Worm (Caenorhabditis elegans) whole organism, young adult: ENCODE data around the gene F53F4.4.

Source experiments
- B0019.2 ChIP-seq: fragments of 200-800 bp; sonication (Bioruptor generic); conservative IDR thresholded peaks from 2 replicates; pipeline ENCODE4 v1.3.6; 2022; ENCODE audit warnings: missing genetic modification reagents, missing genetic modification characterization, missing compliant biosample characterization
- B0336.3 ChIP-seq: fragments of 200-800 bp; sonication (Bioruptor generic); IDR thresholded peaks from 2 replicates; pipeline ENCODE4 v1.3.6; 2022; ENCODE audit warnings: missing genetic modification characterization, missing compliant biosample characterization
- C17E4.6 ChIP-seq: fragments of 200-800 bp; sonication (Bioruptor generic); IDR thresholded peaks from 2 replicates; pipeline ENCODE4 v1.3.6; 2022; ENCODE audit warnings: missing genetic modification reagents, missing genetic modification characterization, missing compliant biosample characterization
- D2030.7 ChIP-seq: fragments of 200-800 bp; sonication (Bioruptor generic); IDR thresholded peaks from 2 replicates; pipeline ENCODE4 v1.3.6; 2022; ENCODE audit warnings: missing genetic modification reagents, missing genetic modification characterization, missing compliant biosample characterization
- F10E7.11 ChIP-seq: sonication (generic microtip); optimal IDR thresholded peaks from 2 replicates; lab custom pipeline; 2017; ENCODE audit warnings: mild to moderate bottlenecking, missing genetic modification characterization, moderate library complexity, missing compliant biosample characterization
- F22D6.2 ChIP-seq: sonication (generic microtip); optimal IDR thresholded peaks from 2 replicates; lab custom pipeline; 2016; ENCODE audit warnings: mild to moderate bottlenecking, missing genetic modification characterization, missing compliant biosample characterization
- F23B12.7 ChIP-seq: sonication (generic microtip); optimal IDR thresholded peaks from 2 replicates; lab custom pipeline; 2017; ENCODE audit warnings: missing genetic modification characterization, mild to moderate bottlenecking, missing compliant biosample characterization, antibody characterized with exemption, moderate library complexity; ENCODE audit not compliant: insufficient read depth
- F33H1.4 ChIP-seq: fragments of 200-800 bp; sonication (Bioruptor generic); IDR thresholded peaks from 2 replicates; pipeline ENCODE4 v1.3.6; 2022; ENCODE audit warnings: missing genetic modification reagents, missing genetic modification characterization, missing compliant biosample characterization
- F39B2.1 ChIP-seq: fragments of 200-800 bp; sonication (Bioruptor generic); IDR thresholded peaks from 2 replicates; pipeline ENCODE4 v1.3.6; 2022; ENCODE audit warnings: missing genetic modification reagents, missing genetic modification characterization, missing compliant biosample characterization
- F52B5.7 ChIP-seq: sonication (generic microtip); optimal IDR thresholded peaks from 2 replicates; lab custom pipeline; 2016; ENCODE audit warnings: mild to moderate bottlenecking, missing genetic modification characterization, missing compliant biosample characterization
- F55B11.4 ChIP-seq: sonication (generic microtip); optimal IDR thresholded peaks from 2 replicates; lab custom pipeline; 2016; ENCODE audit warnings: missing compliant biosample characterization, missing genetic modification characterization, borderline replicate concordance; ENCODE audit not compliant: insufficient read depth
- K11D2.4 ChIP-seq: fragments of 200-800 bp; sonication (Bioruptor generic); IDR thresholded peaks from 2 replicates; pipeline ENCODE4 v1.3.6; 2022; ENCODE audit warnings: missing genetic modification reagents, missing genetic modification characterization, missing compliant biosample characterization
- aptf-2 ChIP-seq: fragments of 200-800 bp; sonication (Bioruptor generic); conservative IDR thresholded peaks from 2 replicates; pipeline ENCODE4 v1.3.6; 2022; ENCODE audit warnings: missing genetic modification reagents, missing genetic modification characterization, missing compliant biosample characterization
- aptf-3 ChIP-seq: fragments of 200-800 bp; sonication (Bioruptor generic); IDR thresholded peaks from 2 replicates; pipeline ENCODE4 v1.3.6; 2022; ENCODE audit warnings: missing genetic modification characterization, missing compliant biosample characterization
- atf-7 ChIP-seq: sonication (generic microtip); optimal IDR thresholded peaks from 2 replicates; lab custom pipeline; 2017; ENCODE audit warnings: mild to moderate bottlenecking, missing genetic modification characterization, missing compliant biosample characterization
- attf-3 ChIP-seq: fragments of 200-800 bp; sonication (Bioruptor generic); conservative IDR thresholded peaks from 2 replicates; pipeline ENCODE4 v1.3.6; 2022; ENCODE audit warnings: missing genetic modification reagents, missing genetic modification characterization, missing compliant biosample characterization
- bed-2 ChIP-seq: fragments of 200-800 bp; sonication (Bioruptor generic); IDR thresholded peaks from 2 replicates; pipeline ENCODE4 v1.3.6; 2022; ENCODE audit warnings: missing genetic modification reagents, missing genetic modification characterization, missing compliant biosample characterization
- cebp-2 ChIP-seq: fragments of 200-800 bp; sonication (Bioruptor generic); IDR thresholded peaks from 2 replicates; pipeline ENCODE4 v1.3.6; 2022; ENCODE audit warnings: missing genetic modification characterization, missing compliant biosample characterization
- ceh-58 ChIP-seq: fragments of 200-800 bp; sonication (Bioruptor generic); IDR thresholded peaks from 2 replicates; pipeline ENCODE4 v1.3.6; 2022; ENCODE audit warnings: missing genetic modification characterization, missing compliant biosample characterization
- ceh-91 ChIP-seq: fragments of 200-800 bp; sonication (Bioruptor generic); IDR thresholded peaks from 2 replicates; pipeline ENCODE4 v1.3.6; 2022; ENCODE audit warnings: missing genetic modification reagents, missing genetic modification characterization, missing compliant biosample characterization
- die-1 ChIP-seq: sonication (generic microtip); optimal IDR thresholded peaks from 2 replicates; lab custom pipeline; 2016; ENCODE audit warnings: missing genotype, mild to moderate bottlenecking, missing genetic modification characterization, missing compliant biosample characterization
- egrh-3 ChIP-seq: fragments of 200-800 bp; sonication (Bioruptor generic); IDR thresholded peaks from 2 replicates; pipeline ENCODE4 v1.3.6; 2022; ENCODE audit warnings: missing genetic modification reagents, missing genetic modification characterization, missing compliant biosample characterization
- fkh-3 ChIP-seq: sonication (generic microtip); optimal IDR thresholded peaks from 2 replicates; lab custom pipeline; 2016; ENCODE audit warnings: mild to moderate bottlenecking, missing genetic modification characterization, missing compliant biosample characterization
- him-1 ChIP-seq: sonication (generic microtip); optimal IDR thresholded peaks from 2 replicates; lab custom pipeline; 2016; ENCODE audit warnings: missing genotype, missing genetic modification reagents, missing genetic modification characterization, missing compliant biosample characterization
- lin-35 ChIP-seq, 3 experiments: fragments of 150-350 bp in 2 of 3; sonication (generic microtip) in 1 of 3; optimal IDR thresholded peaks; 2 replicates each; lab custom pipeline; 2014 to 2018; ENCODE audit warnings: missing biosample characterization in 3 of 3, missing genetic modification characterization in 3 of 3, missing genetic modification reagents in 3 of 3
- lin-40 ChIP-seq: sonication (generic microtip); optimal IDR thresholded peaks from 2 replicates; lab custom pipeline; 2016; ENCODE audit warnings: missing genetic modification characterization, mild to moderate bottlenecking, missing compliant biosample characterization, missing genotype, missing genetic modification reagents
- lsl-1 ChIP-seq: fragments of 200-800 bp; sonication (Bioruptor generic); optimal IDR thresholded peaks from 2 replicates; lab custom pipeline; 2018; ENCODE audit warnings: mild to moderate bottlenecking, missing genetic modification characterization, moderate library complexity, missing compliant biosample characterization
- lsy-27 ChIP-seq: sonication (generic microtip); optimal IDR thresholded peaks from 2 replicates; lab custom pipeline; 2017; ENCODE audit warnings: missing genetic modification characterization, mild to moderate bottlenecking, missing compliant biosample characterization, antibody characterized with exemption, missing genotype, borderline replicate concordance; ENCODE audit not compliant: insufficient read depth
- madf-6 ChIP-seq: fragments of 200-800 bp; sonication (Bioruptor generic); IDR thresholded peaks from 2 replicates; pipeline ENCODE4 v1.3.6; 2022; ENCODE audit warnings: missing genetic modification reagents, missing genetic modification characterization, missing compliant biosample characterization
- madf-8 ChIP-seq: fragments of 200-800 bp; sonication (Bioruptor generic); conservative IDR thresholded peaks from 2 replicates; pipeline ENCODE4 v1.3.6; 2022; ENCODE audit warnings: missing genetic modification reagents, missing genetic modification characterization, missing compliant biosample characterization
- mxl-1 ChIP-seq: sonication (generic microtip); optimal IDR thresholded peaks from 2 replicates; lab custom pipeline; 2016; ENCODE audit warnings: missing genetic modification characterization, missing compliant biosample characterization
- nfya-1 ChIP-seq: sonication (generic microtip); optimal IDR thresholded peaks from 2 replicates; lab custom pipeline; 2017; ENCODE audit warnings: antibody characterized with exemption, missing compliant biosample characterization, missing genetic modification characterization, borderline replicate concordance; ENCODE audit not compliant: insufficient read depth
- nhr-120 ChIP-seq: fragments of 200-800 bp; sonication (Bioruptor generic); IDR thresholded peaks from 2 replicates; pipeline ENCODE4 v1.3.6; 2022; ENCODE audit warnings: missing genetic modification characterization, missing compliant biosample characterization
- nhr-90 ChIP-seq: sonication (generic microtip); optimal IDR thresholded peaks from 2 replicates; lab custom pipeline; 2016; ENCODE audit warnings: missing genotype, mild to moderate bottlenecking, missing genetic modification characterization, missing compliant biosample characterization
- pha-4 ChIP-seq: fragments of 150-350 bp; sonication (generic microtip); optimal IDR thresholded peaks from 2 replicates; lab custom pipeline; 2014; ENCODE audit warnings: missing biosample characterization, missing genetic modification reagents, missing genetic modification characterization
- rcor-1 ChIP-seq: fragments of 200-800 bp; sonication (Bioruptor generic); IDR thresholded peaks from 2 replicates; pipeline ENCODE4 v1.3.6; 2022; ENCODE audit warnings: missing genetic modification reagents, missing genetic modification characterization, missing compliant biosample characterization
- snpc-1.3 ChIP-seq: sonication (generic microtip); optimal IDR thresholded peaks from 2 replicates; lab custom pipeline; 2017; ENCODE audit warnings: missing genetic modification characterization, mild to moderate bottlenecking, missing compliant biosample characterization, antibody characterized with exemption, moderate library complexity, missing genotype, missing genetic modification reagents; ENCODE audit not compliant: insufficient read depth
- sptf-2 ChIP-seq: fragments of 200-800 bp; sonication (Bioruptor generic); optimal IDR thresholded peaks from 2 replicates; lab custom pipeline; 2018; ENCODE audit warnings: mild to moderate bottlenecking, missing genetic modification characterization, missing compliant biosample characterization
- zfh-2 ChIP-seq: fragments of 200-800 bp; sonication (Bioruptor generic); conservative IDR thresholded peaks from 2 replicates; pipeline ENCODE4 v1.3.6; 2022; ENCODE audit warnings: missing genetic modification reagents, missing genetic modification characterization, missing compliant biosample characterization
- ztf-22 ChIP-seq: fragments of 200-800 bp; sonication (Bioruptor generic); optimal IDR thresholded peaks from 2 replicates; lab custom pipeline; 2018; ENCODE audit warnings: mild to moderate bottlenecking, missing genetic modification characterization, moderate library complexity, missing compliant biosample characterization
- ztf-6 ChIP-seq: fragments of 200-800 bp; sonication (Bioruptor generic); IDR thresholded peaks from 2 replicates; pipeline ENCODE4 v1.3.6; 2022; ENCODE audit warnings: missing genetic modification reagents, missing genetic modification characterization, missing compliant biosample characterization

Gene F53F4.4

DNA sequence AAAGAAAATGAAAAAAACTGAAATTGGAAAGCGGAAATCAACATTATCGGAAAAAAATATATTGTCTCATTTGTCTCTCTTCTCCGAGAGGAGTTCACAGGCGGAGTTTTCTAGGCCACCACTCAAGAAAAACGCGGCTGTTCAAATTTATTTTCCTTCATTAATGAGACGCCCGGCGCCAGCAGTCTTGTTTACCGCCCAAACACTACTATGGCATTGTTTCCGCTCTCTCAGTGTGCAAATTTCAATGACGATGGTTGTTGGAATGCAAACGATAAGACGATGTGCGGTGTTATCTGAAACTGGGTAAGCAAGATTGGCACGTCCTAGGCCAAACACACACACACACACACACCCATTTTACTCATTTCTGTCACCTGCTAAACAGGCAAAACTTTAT lies 36.4 kb upstream of the F53F4.4 start, which contains the start of gene cav-2 (continued):
- TF ChIP-seq attf-3 (peak; percentile 58), bed-2 (GFP tag; lab: Robert Waterston, UW) (no peak), F10E7.11 (tag; lab: Kevin White, UChicago) (no peak), fkh-3 (no peak), snpc-1.3 (tag; lab: Kevin White, UChicago) (no peak), K11D2.4 (GFP tag; lab: Robert Waterston, UW) (no peak), rcor-1 (GFP tag; lab: Robert Waterston, UW) (peak; percentile 71), mxl-1 (tag; lab: Kevin White, UChicago) (no peak), lsy-27 (no peak), nhr-120 (0 out of 2 replicates have a peak, but pooled peaks have one; percentile 53), D2030.7 (GFP tag; lab: Robert Waterston, UW) (peak; percentile 41), F33H1.4 (GFP tag; lab: Robert Waterston, UW) (peak; percentile 44), atf-7 (tag; lab: Kevin White, UChicago) (peak; percentile 74), ceh-58 (GFP tag; lab: Robert Waterston, UW) (no peak)

DNA sequence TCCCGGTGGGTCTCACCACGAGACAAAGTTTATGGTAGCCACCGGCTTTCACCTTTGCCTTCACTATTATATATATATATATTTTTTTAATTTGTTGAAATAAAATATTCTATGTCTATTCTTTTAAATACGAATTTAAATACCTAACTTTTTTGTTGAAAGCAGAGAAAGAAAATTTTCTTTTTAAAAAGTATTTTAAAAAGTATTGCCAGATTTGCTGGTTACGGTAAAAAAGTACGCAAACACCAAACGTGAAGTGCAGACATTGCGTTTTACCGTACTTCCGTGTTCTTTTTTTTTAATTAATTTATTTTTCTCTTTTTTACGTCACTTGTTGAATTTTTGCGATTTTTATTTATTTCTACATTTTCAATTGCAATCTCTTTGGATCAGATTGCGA lies 33.2 kb upstream of the F53F4.4 start, which contains the start of gene C56A3.8:
Gene C56A3.8 (plus strand): TSS at position 301 of the 400 bp plus-strand sequence.
- no peak for TF ChIP-seq nfya-1
- TF ChIP-seq D2030.7 (GFP tag; lab: Robert Waterston, UW): peak; percentile 38; the same call in 1 of the 2 replicates
- TF ChIP-seq ztf-22: no peak
- peak; percentile 84 for TF ChIP-seq lsl-1 (GFP tag; lab: Kevin White, UChicago)
- TF ChIP-seq aptf-3 (GFP tag; lab: Robert Waterston, UW): no peak
- no peak for TF ChIP-seq sptf-2 (GFP tag; lab: Kevin White, UChicago)
- no peak for TF ChIP-seq F55B11.4 (tag; lab: Kevin White, UChicago)
- TF ChIP-seq bed-2 (GFP tag; lab: Robert Waterston, UW): no peak
- TF ChIP-seq ceh-91 (GFP tag; lab: Robert Waterston, UW): no peak
- no peak for TF ChIP-seq ztf-6 (GFP tag; lab: Robert Waterston, UW)
- TF ChIP-seq pha-4 (tag; lab: Kevin White, UChicago): no peak

DNA sequence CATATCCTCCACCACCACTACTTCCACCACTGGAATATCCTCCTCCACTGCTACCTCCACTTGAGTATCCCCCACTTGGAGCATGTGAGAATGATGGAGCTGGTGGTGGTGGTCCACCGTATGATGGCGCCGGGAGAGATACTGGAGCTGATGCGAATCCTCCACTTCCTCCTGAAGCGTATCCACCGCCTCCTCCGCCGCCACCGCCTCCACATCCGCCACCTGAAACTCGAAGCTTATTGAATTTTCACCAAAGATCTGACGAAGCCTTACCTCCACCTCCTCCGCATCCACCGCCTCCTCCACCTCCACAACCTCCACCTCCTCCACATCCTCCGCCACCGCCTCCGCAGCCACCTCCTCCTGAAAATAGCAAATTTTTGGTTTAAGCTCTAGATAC lies 30.4 kb upstream of the F53F4.4 start:
- peak; percentile 82 for TF ChIP-seq zfh-2 (GFP tag; lab: Robert Waterston, UW)
- TF ChIP-seq him-1 (tag; lab: Kevin White, UChicago): no peak
- no peak for TF ChIP-seq die-1
- TF ChIP-seq F52B5.7 (tag; lab: Kevin White, UChicago): no peak
- peak; percentile 66 for TF ChIP-seq egrh-3

DNA sequence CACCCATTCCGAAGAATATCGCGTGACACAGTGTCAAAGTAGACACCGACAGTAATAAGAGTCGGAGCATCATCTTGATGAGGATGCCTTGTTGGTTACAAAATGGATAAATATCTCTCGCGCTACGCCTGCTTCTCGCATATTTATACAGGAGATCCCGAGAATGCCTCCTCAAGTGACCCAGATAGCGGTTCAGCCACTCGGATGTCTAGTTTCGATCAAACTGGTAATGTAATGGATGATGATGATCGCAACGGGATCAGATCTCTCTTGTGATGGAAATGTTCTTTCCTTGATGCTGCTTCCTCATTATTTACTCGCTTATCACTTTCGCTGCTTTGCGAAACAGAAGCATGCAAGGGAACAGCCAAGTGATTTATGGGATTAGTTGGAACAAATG lies 29.3 kb upstream of the F53F4.4 start, which contains the start of gene grl-17:
Gene grl-17 (minus strand): TSS at position 101 of the 400 bp plus-strand sequence.
- TF ChIP-seq nfya-1: no peak
- no peak for TF ChIP-seq B0019.2
- no peak for TF ChIP-seq madf-8
- TF ChIP-seq F33H1.4 (GFP tag; lab: Robert Waterston, UW): no peak
- TF ChIP-seq madf-6 (GFP tag; lab: Robert Waterston, UW): no peak
- no peak for TF ChIP-seq F22D6.2 (tag; lab: Kevin White, UChicago)
- TF ChIP-seq nhr-90 (tag; lab: Kevin White, UChicago): no peak
- TF ChIP-seq lin-40: no peak
- no peak for TF ChIP-seq him-1 (tag; lab: Kevin White, UChicago)
- TF ChIP-seq lin-35 (GFP tag; optimal IDR thresholded peaks at IDR 0.05; lab: Kevin White, UChicago): no peak
- no peak for TF ChIP-seq F23B12.7 (tag; lab: Kevin White, UChicago)
- no peak for TF ChIP-seq F55B11.4 (tag; lab: Kevin White, UChicago)
- no peak for TF ChIP-seq B0336.3 (GFP tag; lab: Robert Waterston, UW)
- TF ChIP-seq C17E4.6: no peak
- TF ChIP-seq F39B2.1 (GFP tag; lab: Robert Waterston, UW): no peak
- no peak for TF ChIP-seq cebp-2 (GFP tag; lab: Robert Waterston, UW)
- no peak for TF ChIP-seq aptf-2
- no peak for TF ChIP-seq lsy-27
- TF ChIP-seq zfh-2 (GFP tag; lab: Robert Waterston, UW): no peak
